Fruit fly (Drosophila melanogaster): ENCODE results near the gene pll.

pll gene

dm6 chr3R:27281022-27281810, 28.2 kb upstream of the pll start (continued):
- TF ChIP-seq sens (GFP tag), result peak; percentile 98
- peak; percentile 95 for TF ChIP-seq Hand (GFP tag; optimal IDR thresholded peaks at IDR 0.05)
- peak; percentile 84 for TF ChIP-seq Sox100B (GFP tag; optimal IDR thresholded peaks at IDR 0.05)
- peak; percentile 86 for TF ChIP-seq toy (GFP tag; IDR thresholded peaks at IDR 0.05)
- TF ChIP-seq gem (tag; optimal IDR thresholded peaks at IDR 0.05), result peak; percentile 97
- peak; percentile 98 for TF ChIP-seq CG12155 (GFP tag; optimal IDR thresholded peaks at IDR 0.05)
- peak; percentile 87 for TF ChIP-seq CG10274 (GFP tag; optimal IDR thresholded peaks at IDR 0.05)
- TF ChIP-seq E2f1 (GFP tag; IDR thresholded peaks at IDR 0.05), result peak; percentile 96
- peak; percentile 94 for TF ChIP-seq CG17361 (GFP tag; IDR thresholded peaks at IDR 0.05)
- TF ChIP-seq BtbVII (GFP tag; optimal IDR thresholded peaks at IDR 0.05), result peak; percentile 95
- peak; percentile 92 for TF ChIP-seq CG1529 (GFP tag; optimal IDR thresholded peaks at IDR 0.05)
- TF ChIP-seq CG17359 (tag; optimal IDR thresholded peaks at IDR 0.05), result peak; percentile 96
- TF ChIP-seq CG9437 (GFP tag; optimal IDR thresholded peaks at IDR 0.05), result peak; percentile 88
- peak; percentile 92 to 95 for TF ChIP-seq Hr51 (GFP tag; optimal IDR thresholded peaks at IDR 0.05)
- TF ChIP-seq pita (GFP tag; optimal IDR thresholded peaks at IDR 0.05), result no peak
- TF ChIP-seq CG10366 (GFP tag; IDR thresholded peaks at IDR 0.05), result peak; percentile 97
- TF ChIP-seq cato (GFP tag; optimal IDR thresholded peaks at IDR 0.05; ENCODE audit: borderline replicate concordance), result peak; percentile 81
- peak; percentile 93 for TF ChIP-seq odd (GFP tag; optimal IDR thresholded peaks at IDR 0.05)
- TF ChIP-seq ase (GFP tag; IDR thresholded peaks at IDR 0.05), result peak; percentile 96
- TF ChIP-seq CG7839 (tag; optimal IDR thresholded peaks at IDR 0.05), result peak; percentile 97
- TF ChIP-seq CG9932 (GFP tag; IDR thresholded peaks at IDR 0.05), result peak; percentile 97
- TF ChIP-seq pum (GFP tag; optimal IDR thresholded peaks at IDR 0.05), result peak; percentile 94
- TF ChIP-seq CG4617 (GFP tag; optimal IDR thresholded peaks at IDR 0.05; ENCODE audit: borderline replicate concordance), result peak; percentile 92
- peak; percentile 86 for TF ChIP-seq Lim3 (GFP tag; IDR thresholded peaks at IDR 0.05)
- TF ChIP-seq CG9797 (GFP tag; optimal IDR thresholded peaks at IDR 0.05), result no peak
- TF ChIP-seq hkb (optimal IDR thresholded peaks at IDR 0.05), result no peak
- peak; percentile 98 for TF ChIP-seq hkb (GFP tag; IDR thresholded peaks at IDR 0.05)
- peak; percentile 65 for TF ChIP-seq ab (GFP tag; optimal IDR thresholded peaks at IDR 0.05)
- peak; percentile 98 for TF ChIP-seq CG18599 (GFP tag; optimal IDR thresholded peaks at IDR 0.05)
- TF ChIP-seq chif (GFP tag; optimal IDR thresholded peaks at IDR 0.05), result peak; percentile 94
- TF ChIP-seq CG16863 (GFP tag; optimal IDR thresholded peaks at IDR 0.05), result peak; percentile 94
- peak; percentile 54 for TF ChIP-seq yki (optimal IDR thresholded peaks at IDR 0.05)
- TF ChIP-seq CG17829 (tag; optimal IDR thresholded peaks at IDR 0.05), result peak; percentile 87
- peak; percentile 91 for TF ChIP-seq CG18764 (GFP tag; optimal IDR thresholded peaks at IDR 0.05)
- TF ChIP-seq CG2712 (tag; optimal IDR thresholded peaks at IDR 0.05), result peak; percentile 94
- TF ChIP-seq CG10267 (tag; optimal IDR thresholded peaks at IDR 0.05), result peak; percentile 87
- TF ChIP-seq esg (GFP tag; conservative IDR thresholded peaks at IDR 0.05), result peak; percentile 96
- TF ChIP-seq Dek (tag; optimal IDR thresholded peaks at IDR 0.05), result peak; percentile 93
- TF ChIP-seq CG4282 (GFP tag; optimal IDR thresholded peaks at IDR 0.05), result peak; percentile 92
- TF ChIP-seq fd102C (GFP tag; optimal IDR thresholded peaks at IDR 0.05), result peak; percentile 31
- TF ChIP-seq crol (GFP tag; IDR thresholded peaks at IDR 0.05), result peak; percentile 99
- TF ChIP-seq ash1 (GFP tag; optimal IDR thresholded peaks at IDR 0.05), result no peak
- peak; percentile 98 for TF ChIP-seq CG1603 (tag; optimal IDR thresholded peaks at IDR 0.05)
- peak; percentile 79 for TF ChIP-seq CG8281 (tag; optimal IDR thresholded peaks at IDR 0.05)
- TF ChIP-seq ttk (GFP tag; IDR thresholded peaks at IDR 0.05), result peak; percentile 95
- peak; percentile 89 for TF ChIP-seq tio (GFP tag; optimal IDR thresholded peaks at IDR 0.05)
- TF ChIP-seq Jarid2 (GFP tag; optimal IDR thresholded peaks at IDR 0.05), result peak; percentile 83
- peak; percentile 90 for TF ChIP-seq sr (GFP tag; IDR thresholded peaks at IDR 0.05)
- TF ChIP-seq Taf1 (GFP tag; IDR thresholded peaks at IDR 0.05), result peak; percentile 95

All from whole organism, embryonic.